Fruit fly (Drosophila melanogaster): ENCODE results near the gene g.

g gene

dm6 chrX:13753775-13754174 lies 17.7 kb upstream of the g start:
- no peak for TF ChIP-seq CG9705 (GFP tag; optimal IDR thresholded peaks at IDR 0.05)
- TF ChIP-seq GATAd (GFP tag; optimal IDR thresholded peaks at IDR 0.05) = no peak
- TF ChIP-seq Jra (GFP tag; optimal IDR thresholded peaks at IDR 0.05) = no peak
- TF ChIP-seq HLH106 (tag; optimal IDR thresholded peaks at IDR 0.05) = no peak
- TF ChIP-seq dl (GFP tag; optimal IDR thresholded peaks at IDR 0.05; ENCODE audit: insufficient read depth in 1 of 2, partially characterized antibody in 2 of 2) = no peak
- TF ChIP-seq psq (GFP tag; optimal IDR thresholded peaks at IDR 0.05) = no peak
- no peak for TF ChIP-seq Dfd (GFP tag; optimal IDR thresholded peaks at IDR 0.05)
- TF ChIP-seq woc (GFP tag; optimal IDR thresholded peaks at IDR 0.05) = no peak
- no peak for TF ChIP-seq Rel (GFP tag; optimal IDR thresholded peaks at IDR 0.05)
- TF ChIP-seq Rel (tag; optimal IDR thresholded peaks at IDR 0.05) = no peak
- no peak for TF ChIP-seq foxo (GFP tag; optimal IDR thresholded peaks at IDR 0.05)
- TF ChIP-seq Vsx2 (GFP tag; optimal IDR thresholded peaks at IDR 0.05; ENCODE audit: partially characterized antibody) = no peak
- TF ChIP-seq ey (GFP tag; optimal IDR thresholded peaks at IDR 0.05) = no peak
- no peak for TF ChIP-seq usp (GFP tag; optimal IDR thresholded peaks at IDR 0.05)
- no peak for TF ChIP-seq br (GFP tag; optimal IDR thresholded peaks at IDR 0.05)
- no peak for TF ChIP-seq Mio (GFP tag; optimal IDR thresholded peaks at IDR 0.05)
- TF ChIP-seq CrebA (GFP tag; optimal IDR thresholded peaks at IDR 0.05; ENCODE audit: borderline replicate concordance) = no peak
- TF ChIP-seq Dif (GFP tag; optimal IDR thresholded peaks at IDR 0.05; ENCODE audit: partially characterized antibody) = no peak
- TF ChIP-seq sage (GFP tag; optimal IDR thresholded peaks at IDR 0.05) = no peak
- no peak for TF ChIP-seq fru (GFP tag; optimal IDR thresholded peaks at IDR 0.05)
- no peak for TF ChIP-seq lola (GFP tag; optimal IDR thresholded peaks at IDR 0.05)

DNA sequence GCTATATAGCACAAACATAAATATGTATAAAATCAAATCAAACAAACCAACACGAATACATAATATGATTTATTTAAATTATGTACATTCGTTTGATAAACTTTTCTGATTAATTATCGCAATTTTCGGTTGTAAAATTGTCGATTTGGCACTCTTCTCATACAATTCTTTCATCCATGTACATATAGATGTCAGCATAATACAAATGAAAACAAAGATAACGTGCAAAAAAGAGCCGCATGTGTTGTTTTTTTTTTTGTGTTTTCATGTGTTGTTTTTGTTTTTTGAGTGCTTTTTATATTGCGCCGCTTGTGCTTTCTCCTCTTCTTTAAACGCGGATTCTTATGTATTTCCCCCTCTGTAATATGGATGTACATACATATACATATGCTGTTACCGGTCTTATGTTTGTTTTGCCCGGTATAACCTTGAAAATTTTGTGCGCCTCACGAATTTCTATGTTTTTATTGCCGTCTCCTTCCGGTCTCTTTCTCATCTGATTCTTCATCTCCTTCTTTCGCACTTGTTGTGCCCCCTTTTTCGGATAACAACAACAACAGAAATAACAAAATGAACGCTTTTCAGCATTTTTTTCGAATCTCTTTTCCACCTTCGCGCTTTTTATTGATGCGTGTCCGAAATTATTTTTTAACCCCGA lies 17.2 kb upstream of the g start:
- TF ChIP-seq psq (GFP tag; optimal IDR thresholded peaks at IDR 0.05) = peak; percentile 94
- TF ChIP-seq CrebA (GFP tag; optimal IDR thresholded peaks at IDR 0.05; ENCODE audit: borderline replicate concordance) = peak; percentile 29
- TF ChIP-seq N (GFP tag; optimal IDR thresholded peaks at IDR 0.05) = no peak
- no peak for TF ChIP-seq jim (GFP tag; optimal IDR thresholded peaks at IDR 0.05)
- TF ChIP-seq Rel (GFP tag; optimal IDR thresholded peaks at IDR 0.05) = no peak
- TF ChIP-seq Rel (tag; optimal IDR thresholded peaks at IDR 0.05) = peak; percentile 78

dm6 chrX:13752543-13753046 lies 16.5 kb upstream of the g start:
- TF ChIP-seq usp (GFP tag; optimal IDR thresholded peaks at IDR 0.05) (no peak), psq (GFP tag; optimal IDR thresholded peaks at IDR 0.05) (no peak), sv (GFP tag; optimal IDR thresholded peaks at IDR 0.05) (no peak)

dm6 chrX:13749873-13750241 lies 13.8 kb upstream of the g start:
- TF ChIP-seq foxo (GFP tag; optimal IDR thresholded peaks at IDR 0.05) (no peak), dmrt93B (GFP tag; optimal IDR thresholded peaks at IDR 0.05) (no peak), pan (optimal IDR thresholded peaks at IDR 0.05) (no peak), usp (GFP tag; optimal IDR thresholded peaks at IDR 0.05) (no peak), brk (GFP tag; optimal IDR thresholded peaks at IDR 0.05) (no peak), lola (GFP tag; optimal IDR thresholded peaks at IDR 0.05) (no peak), Rel (GFP tag; optimal IDR thresholded peaks at IDR 0.05) (no peak), Rel (tag; optimal IDR thresholded peaks at IDR 0.05) (no peak)

dm6 chrX:13748906-13749872 lies 13.1 kb upstream of the g start:
- TF ChIP-seq GATAd (GFP tag; optimal IDR thresholded peaks at IDR 0.05) (no peak), Jra (GFP tag; optimal IDR thresholded peaks at IDR 0.05) (no peak), rgr (GFP tag; optimal IDR thresholded peaks at IDR 0.05) (peak; percentile 41), Myc (optimal IDR thresholded peaks at IDR 0.05) (no peak), brk (GFP tag; optimal IDR thresholded peaks at IDR 0.05) (no peak), sage (GFP tag; optimal IDR thresholded peaks at IDR 0.05) (no peak), Mio (GFP tag; optimal IDR thresholded peaks at IDR 0.05) (no peak), h (GFP tag; optimal IDR thresholded peaks at IDR 0.05) (peak; percentile 25), usp (GFP tag; optimal IDR thresholded peaks at IDR 0.05) (no peak), dl (GFP tag; optimal IDR thresholded peaks at IDR 0.05; ENCODE audit: insufficient read depth in 1 of 2, partially characterized antibody in 2 of 2) (no peak), CG32264 (GFP tag; optimal IDR thresholded peaks at IDR 0.05) (no peak), psq (GFP tag; optimal IDR thresholded peaks at IDR 0.05) (peak; percentile 58), dmrt93B (GFP tag; optimal IDR thresholded peaks at IDR 0.05) (peak; percentile 16), lola (GFP tag; optimal IDR thresholded peaks at IDR 0.05) (no peak), foxo (GFP tag; optimal IDR thresholded peaks at IDR 0.05) (peak in 1 of 2 experiments; percentile 49), Hr78 (GFP tag; optimal IDR thresholded peaks at IDR 0.05) (no peak), HLH106 (tag; optimal IDR thresholded peaks at IDR 0.05) (peak; percentile 38), fru (GFP tag; optimal IDR thresholded peaks at IDR 0.05) (peak; percentile 53), N (GFP tag; optimal IDR thresholded peaks at IDR 0.05) (no peak), Hr83 (GFP tag; optimal IDR thresholded peaks at IDR 0.05; ENCODE audit: poor library complexity, severe bottlenecking) (no peak), Hnf4 (GFP tag; optimal IDR thresholded peaks at IDR 0.05) (no peak), br (GFP tag; optimal IDR thresholded peaks at IDR 0.05) (peak; percentile 1), Vsx2 (GFP tag; optimal IDR thresholded peaks at IDR 0.05; ENCODE audit: partially characterized antibody) (no peak), woc (GFP tag; optimal IDR thresholded peaks at IDR 0.05) (peak; percentile 14), CG9705 (GFP tag; optimal IDR thresholded peaks at IDR 0.05) (no peak), sv (GFP tag; optimal IDR thresholded peaks at IDR 0.05) (peak; percentile 60), Rel (GFP tag; optimal IDR thresholded peaks at IDR 0.05) (no peak), Rel (tag; optimal IDR thresholded peaks at IDR 0.05) (peak; percentile 42), OdsH (GFP tag; optimal IDR thresholded peaks at IDR 0.05) (peak; percentile 39)

All from whole organism, wandering third instar larva.